Fruit fly (Drosophila melanogaster): ENCODE results near the gene CG46339.

DNA sequence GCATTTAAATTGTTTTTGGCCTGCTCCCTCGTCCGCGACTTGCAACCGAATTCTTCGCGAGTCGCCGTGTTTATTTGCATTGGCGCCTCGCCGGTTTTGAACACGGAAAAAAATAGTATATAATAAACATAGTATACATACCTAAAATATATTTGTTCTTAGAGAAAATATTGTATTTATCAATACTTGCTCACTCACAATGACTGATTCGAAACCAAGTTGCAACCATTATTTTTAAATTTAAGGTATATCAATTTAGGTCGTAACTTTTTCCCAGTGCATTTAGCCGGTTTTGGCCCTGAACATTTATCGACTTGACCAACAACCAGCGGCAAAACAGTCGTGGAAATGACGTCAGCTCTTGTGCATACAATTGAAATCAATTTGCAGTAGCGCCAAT is 12.9 kb downstream of the CG46339 start:
- no peak for TF ChIP-seq CG8478 (optimal IDR thresholded peaks at IDR 0.05)
- TF ChIP-seq CTCF (optimal IDR thresholded peaks at IDR 0.05) = no peak
